Worm (Caenorhabditis elegans): ENCODE measurements around the gene npr-39.

DNA sequence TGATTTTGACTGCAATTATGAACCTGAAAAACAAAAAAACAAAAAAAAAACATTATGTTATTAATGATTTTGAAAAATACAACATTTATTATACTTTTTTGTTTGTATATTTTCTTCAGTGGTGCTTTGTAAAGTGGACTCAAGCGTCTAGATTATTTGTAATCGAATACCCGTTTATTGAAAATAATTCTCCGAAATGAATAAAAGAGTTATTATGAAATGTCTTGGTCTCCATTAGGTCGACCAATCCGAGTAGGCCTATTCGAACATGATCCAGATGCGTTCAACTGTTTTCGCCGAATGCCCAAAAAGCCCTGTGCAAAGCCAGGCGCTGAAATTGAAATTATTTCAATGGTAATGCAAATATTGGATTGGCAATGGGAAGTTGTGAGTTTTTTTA is 50.6 kb downstream of the npr-39 start, which contains the start of gene C08B6.5:
- no peak for TF ChIP-seq him-1 (tag; optimal IDR thresholded peaks at IDR 0.05)
- no peak for TF ChIP-seq W03F9.2 (tag; optimal IDR thresholded peaks at IDR 0.05)
